Fruit fly (Drosophila melanogaster) whole organism, embryonic: ENCODE data around the gene CRAT.

Experiments
- Adf1 ChIP-seq: fragments of 200-800 bp; sonication (Bioruptor generic); IDR thresholded peaks from 2 replicates; pipeline ENCODE4 v1.3.6; 2022; ENCODE audit warnings: missing biosample characterization, missing genetic modification characterization
- CG10654 ChIP-seq: fragments of 200-800 bp; sonication (Bioruptor generic); optimal IDR thresholded peaks from 2 replicates; lab custom pipeline; 2016; ENCODE audit warnings: missing biosample characterization, missing genetic modification characterization
- CG11723 ChIP-seq: fragments of 200-800 bp; sonication (Bioruptor generic); optimal IDR thresholded peaks from 2 replicates; lab custom pipeline; 2017; ENCODE audit warnings: missing biosample characterization, mild to moderate bottlenecking, missing genetic modification characterization
- CG12769 ChIP-seq: fragments of 200-800 bp; sonication (Bioruptor generic); optimal IDR thresholded peaks from 2 replicates; lab custom pipeline; 2019; ENCODE audit warnings: missing biosample characterization, mild to moderate bottlenecking, missing genetic modification characterization, moderate library complexity
- CG13894 ChIP-seq: fragments of 200-800 bp; sonication (Bioruptor generic); optimal IDR thresholded peaks from 3 replicates; lab custom pipeline; 2018; ENCODE audit warnings: missing biosample characterization, mild to moderate bottlenecking, missing genetic modification characterization, moderate library complexity
- CG14050 ChIP-seq: fragments of 200-800 bp; sonication (Bioruptor generic); IDR thresholded peaks from 3 replicates; pipeline ENCODE4 v1.3.6; 2022; ENCODE audit warnings: missing biosample characterization, missing genetic modification characterization
- CG2120 ChIP-seq: fragments of 200-800 bp; sonication (Bioruptor generic); optimal IDR thresholded peaks from 3 replicates; lab custom pipeline; 2016; ENCODE audit warnings: missing biosample characterization, missing genetic modification characterization
- CG2202 ChIP-seq: fragments of 200-800 bp; sonication (Bioruptor generic); optimal IDR thresholded peaks from 2 replicates; lab custom pipeline; 2018; ENCODE audit warnings: missing biosample characterization, mild to moderate bottlenecking, missing genetic modification characterization
- CG2875 ChIP-seq: fragments of 200-800 bp; sonication (Bioruptor generic); optimal IDR thresholded peaks from 2 replicates; lab custom pipeline; 2017; ENCODE audit warnings: missing biosample characterization, mild to moderate bottlenecking, missing genetic modification characterization, missing genetic modification reagents
- CG30431 ChIP-seq: fragments of 200-800 bp; sonication (Bioruptor generic); optimal IDR thresholded peaks from 2 replicates; lab custom pipeline; 2017; ENCODE audit warnings: missing biosample characterization, missing genetic modification characterization
- CG31365 ChIP-seq: fragments of 200-800 bp; sonication (Bioruptor generic); optimal IDR thresholded peaks from 2 replicates; lab custom pipeline; 2018; ENCODE audit warnings: missing biosample characterization, mild to moderate bottlenecking, missing genetic modification characterization
- CG4820 ChIP-seq: fragments of 200-800 bp; sonication (Bioruptor generic); optimal IDR thresholded peaks from 3 replicates; lab custom pipeline; 2016; ENCODE audit warnings: missing biosample characterization, missing genetic modification characterization
- CG7372 ChIP-seq: fragments of 200-800 bp; sonication (Bioruptor generic); IDR thresholded peaks from 2 replicates; pipeline ENCODE4 v1.3.6; 2022; ENCODE audit warnings: missing biosample characterization, missing genetic modification characterization
- CG7839 ChIP-seq: fragments of 200-800 bp; sonication (Bioruptor generic); optimal IDR thresholded peaks from 3 replicates; lab custom pipeline; 2018; ENCODE audit warnings: missing biosample characterization, mild to moderate bottlenecking, missing genetic modification characterization, moderate library complexity
- CG8290 ChIP-seq, 3 experiments: fragments of 200-800 bp; sonication (Bioruptor generic); optimal IDR thresholded peaks; 2 replicates each; lab custom pipeline; 2016 to 2019; ENCODE audit warnings: missing biosample characterization in 3 of 3, missing genetic modification characterization in 3 of 3, mild to moderate bottlenecking in 2 of 3, moderate library complexity in 1 of 3
- CG9797 ChIP-seq: fragments of 200-800 bp; sonication (Bioruptor generic); optimal IDR thresholded peaks from 3 replicates; lab custom pipeline; 2018; ENCODE audit warnings: missing biosample characterization, mild to moderate bottlenecking, missing genetic modification characterization
- Dbx ChIP-seq: fragments of 200-800 bp; sonication (Bioruptor generic); IDR thresholded peaks from 3 replicates; pipeline ENCODE4 v1.3.6; 2022; ENCODE audit warnings: missing biosample characterization, missing genetic modification characterization
- Deaf1 ChIP-seq: fragments of 200-800 bp; optimal IDR thresholded peaks from 3 replicates; lab custom pipeline; 2019; ENCODE audit warnings: missing biosample characterization, mild to moderate bottlenecking, missing genetic modification characterization, moderate library complexity
- Dll ChIP-seq: fragments of 200-800 bp; sonication (Bioruptor generic); IDR thresholded peaks from 4 replicates; pipeline ENCODE4 v1.3.6; 2022; ENCODE audit warnings: missing biosample characterization, missing genetic modification characterization; ENCODE audit not compliant: partially characterized antibody
- Dp ChIP-seq: fragments of 200-800 bp; sonication (Bioruptor generic); optimal IDR thresholded peaks from 2 replicates; lab custom pipeline; 2018; ENCODE audit warnings: missing biosample characterization, mild to moderate bottlenecking, missing genetic modification characterization, moderate library complexity
- H15 ChIP-seq: fragments of 200-800 bp; sonication (Bioruptor generic); IDR thresholded peaks from 3 replicates; pipeline ENCODE4 v1.3.6; 2022; ENCODE audit warnings: missing biosample characterization, missing genetic modification characterization
- Hey ChIP-seq: fragments of 200-800 bp; sonication (Bioruptor generic); optimal IDR thresholded peaks from 3 replicates; lab custom pipeline; 2018; ENCODE audit warnings: missing biosample characterization, mild to moderate bottlenecking, missing genetic modification characterization
- Hr78 ChIP-seq, 2 experiments: fragments of 200-800 bp in 1 of 2; fragments of >200 bp in 1 of 2; sonication (Bioruptor generic) in 1 of 2; optimal IDR thresholded peaks; 2 replicates each; lab custom pipeline; 2017 to 2019; ENCODE audit warnings: missing biosample characterization in 2 of 2, missing genetic modification characterization in 2 of 2, mild to moderate bottlenecking in 1 of 2, moderate library complexity in 1 of 2
- Ravus ChIP-seq: fragments of 200-800 bp; sonication (Bioruptor generic); IDR thresholded peaks from 2 replicates; pipeline ENCODE4 v1.3.6; 2022; ENCODE audit warnings: missing biosample characterization, missing genetic modification characterization
- Rfx ChIP-seq: fragments of 200-800 bp; sonication (Bioruptor generic); IDR thresholded peaks from 2 replicates; pipeline ENCODE4 v1.3.6; 2022; ENCODE audit warnings: missing biosample characterization, missing genetic modification characterization
- TFAM ChIP-seq: fragments of 200-800 bp; sonication (Bioruptor generic); optimal IDR thresholded peaks from 2 replicates; lab custom pipeline; 2017; ENCODE audit warnings: missing biosample characterization, missing genetic modification characterization, inconsistent platforms
- YL-1 ChIP-seq: fragments of 200-800 bp; sonication (Bioruptor generic); optimal IDR thresholded peaks from 3 replicates; lab custom pipeline; 2017; ENCODE audit warnings: missing biosample characterization, mild to moderate bottlenecking, missing genetic modification characterization
- ab ChIP-seq: fragments of 200-800 bp; sonication (Bioruptor generic); optimal IDR thresholded peaks from 2 replicates; lab custom pipeline; 2016; ENCODE audit warnings: missing biosample characterization, missing genetic modification characterization
- abd-A ChIP-seq: fragments of 200-800 bp; sonication (Bioruptor generic); optimal IDR thresholded peaks from 3 replicates; lab custom pipeline; 2019; ENCODE audit warnings: missing biosample characterization, mild to moderate bottlenecking, missing genetic modification characterization, moderate library complexity
- da ChIP-seq: fragments of 200-800 bp; sonication (Bioruptor generic); optimal IDR thresholded peaks from 2 replicates; lab custom pipeline; 2016; ENCODE audit warnings: missing biosample characterization, missing genetic modification characterization
- danr ChIP-seq: fragments of 200-800 bp; sonication (Bioruptor generic); IDR thresholded peaks from 2 replicates; pipeline ENCODE4 v1.3.6; 2022; ENCODE audit warnings: missing biosample characterization, missing genetic modification characterization
- dm ChIP-seq: fragments of 200-800 bp; sonication (Bioruptor generic); optimal IDR thresholded peaks from 3 replicates; lab custom pipeline; 2016; ENCODE audit warnings: missing biosample characterization, missing genetic modification characterization
- exex ChIP-seq: fragments of 200-800 bp; sonication (Bioruptor generic); optimal IDR thresholded peaks from 4 replicates; lab custom pipeline; 2018; ENCODE audit warnings: missing biosample characterization, mild to moderate bottlenecking, missing genetic modification characterization, moderate library complexity
- fd96Cb ChIP-seq: fragments of 200-800 bp; sonication (Bioruptor generic); optimal IDR thresholded peaks from 2 replicates; lab custom pipeline; 2018; ENCODE audit warnings: missing biosample characterization, mild to moderate bottlenecking, missing genetic modification characterization, moderate library complexity
- gce ChIP-seq: fragments of 200-800 bp; sonication (Bioruptor generic); IDR thresholded peaks from 3 replicates; pipeline ENCODE4 v1.3.6; 2022; ENCODE audit warnings: missing biosample characterization, missing genetic modification characterization
- gem ChIP-seq: fragments of 200-800 bp; sonication (Bioruptor generic); optimal IDR thresholded peaks from 2 replicates; lab custom pipeline; 2019; ENCODE audit warnings: missing biosample characterization, mild to moderate bottlenecking, missing genetic modification characterization, moderate library complexity
- gro ChIP-seq: fragments of 200-800 bp; sonication (Bioruptor generic); optimal IDR thresholded peaks from 2 replicates; lab custom pipeline; 2016; ENCODE audit warnings: missing biosample characterization, missing genetic modification characterization
- ham ChIP-seq: fragments of 200-800 bp; sonication (Bioruptor generic); IDR thresholded peaks from 2 replicates; pipeline ENCODE4 v1.3.6; 2022; ENCODE audit warnings: missing biosample characterization, missing genetic modification characterization
- kay ChIP-seq: fragments of 200-800 bp; sonication (Bioruptor generic); optimal IDR thresholded peaks from 2 replicates; lab custom pipeline; 2016; ENCODE audit warnings: missing biosample characterization, missing genetic modification characterization
- lab ChIP-seq: fragments of 200-800 bp; sonication (Bioruptor generic); optimal IDR thresholded peaks from 3 replicates; lab custom pipeline; 2017; ENCODE audit warnings: missing biosample characterization, missing genetic modification characterization, mild to moderate bottlenecking, moderate library complexity, missing genetic modification reagents
- mirr ChIP-seq: fragments of 200-800 bp; sonication (Bioruptor generic); optimal IDR thresholded peaks from 3 replicates; lab custom pipeline; 2018; ENCODE audit warnings: missing biosample characterization, mild to moderate bottlenecking, missing genetic modification characterization
- org-1 ChIP-seq: fragments of 200-800 bp; sonication (Bioruptor generic); optimal IDR thresholded peaks from 2 replicates; lab custom pipeline; 2017; ENCODE audit warnings: missing biosample characterization, missing genetic modification characterization
- p53 ChIP-seq: fragments of 200-800 bp; sonication (Bioruptor generic); optimal IDR thresholded peaks from 2 replicates; lab custom pipeline; 2016; ENCODE audit warnings: missing biosample characterization, missing genetic modification characterization
- ro ChIP-seq: fragments of 200-800 bp; sonication (Bioruptor generic); IDR thresholded peaks from 2 replicates; pipeline ENCODE4 v1.3.6; 2022; ENCODE audit warnings: missing biosample characterization, missing genetic modification characterization
- sd ChIP-seq: fragments of 200-800 bp; sonication (Bioruptor generic); optimal IDR thresholded peaks from 3 replicates; lab custom pipeline; 2018; ENCODE audit warnings: missing biosample characterization, mild to moderate bottlenecking, missing genetic modification characterization, moderate library complexity
- sisA ChIP-seq: fragments of 200-800 bp; sonication (Bioruptor generic); IDR thresholded peaks from 2 replicates; pipeline ENCODE4 v1.3.6; 2022; ENCODE audit warnings: missing biosample characterization, missing genetic modification characterization
- tna ChIP-seq: fragments of 200-800 bp; sonication (Bioruptor generic); IDR thresholded peaks from 2 replicates; pipeline ENCODE4 v1.3.6; 2022; ENCODE audit warnings: missing biosample characterization, missing genetic modification characterization; ENCODE audit not compliant: partially characterized antibody
- trh ChIP-seq: fragments of 200-800 bp; sonication (Bioruptor generic); optimal IDR thresholded peaks from 2 replicates; lab custom pipeline; 2016; ENCODE audit warnings: missing biosample characterization, missing genetic modification characterization

The CRAT gene

DNA sequence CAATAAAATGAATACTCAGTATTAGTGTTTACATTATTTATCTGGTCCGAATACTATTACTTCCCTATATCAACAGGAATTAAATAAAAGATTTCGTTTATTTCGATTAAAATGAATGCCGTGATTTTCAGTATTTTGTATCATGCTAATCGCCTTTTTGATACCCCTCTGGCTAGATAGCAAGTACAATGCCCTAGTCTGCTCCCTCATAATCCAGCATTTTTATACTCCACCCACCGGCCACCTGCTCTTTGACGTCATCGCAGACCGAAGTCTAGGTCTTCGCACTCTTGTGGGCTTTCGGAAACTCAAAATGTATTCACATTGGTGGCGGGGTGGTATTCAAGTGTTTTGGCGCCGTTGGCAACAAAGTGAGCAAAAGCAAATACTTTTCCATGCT is 27.8 kb upstream of the CRAT start:
- TF ChIP-seq CG8290 (GFP tag; optimal IDR thresholded peaks at IDR 0.05; lab: Kevin White, UChicago): no peak
- peak in 1 of 2 experiments; percentile 8 for TF ChIP-seq CG8290 (tag; optimal IDR thresholded peaks at IDR 0.05; lab: Kevin White, UChicago)
- TF ChIP-seq mirr (GFP tag; lab: Kevin White, UChicago): peak; percentile 30
- TF ChIP-seq CG12769 (tag; lab: Kevin White, UChicago): peak; percentile 83
- TF ChIP-seq kay: no peak
- TF ChIP-seq tna (GFP tag; lab: Robert Waterston, UW): no peak
- peak; percentile 2 for TF ChIP-seq CG13894 (tag; lab: Kevin White, UChicago)
- TF ChIP-seq exex: peak; percentile 74
- peak; percentile 57 for TF ChIP-seq sd (tag; lab: Kevin White, UChicago)
- TF ChIP-seq Deaf1 (tag; lab: Kevin White, UChicago): peak; percentile 24

DNA sequence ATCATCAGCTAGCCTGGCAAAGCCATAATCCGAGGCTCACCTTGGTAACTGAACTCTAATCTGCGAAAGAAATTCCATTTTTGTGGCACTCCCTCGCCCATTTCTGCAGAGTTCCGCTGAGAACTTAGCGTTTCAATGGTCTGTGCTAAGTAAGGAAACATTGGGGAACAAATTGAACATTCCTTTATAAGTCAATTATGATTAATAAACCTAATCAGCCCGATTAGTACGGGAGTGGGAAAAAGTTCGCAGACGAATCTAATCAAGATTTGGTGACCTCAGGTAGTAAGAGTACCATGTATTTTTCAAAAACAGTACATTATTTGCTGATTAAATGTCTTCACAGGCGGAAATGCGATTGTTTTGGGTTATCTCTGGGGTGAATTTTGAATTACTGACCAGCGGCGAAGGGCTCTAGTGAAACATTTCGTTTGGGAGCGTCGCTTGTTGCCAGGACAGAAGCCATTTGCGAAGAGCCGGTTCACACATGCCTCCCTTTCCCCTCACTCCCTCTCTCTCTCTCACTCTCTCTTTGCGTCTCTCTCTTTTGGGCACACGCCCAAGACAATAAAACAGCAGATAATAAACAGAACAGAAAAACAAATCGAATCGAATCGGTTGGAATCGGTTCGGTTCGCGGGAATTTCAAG is 26.8 kb upstream of the CRAT start:
- TF ChIP-seq CG7372 (GFP tag; lab: Robert Waterston, UW) (no peak), mirr (GFP tag; lab: Kevin White, UChicago) (peak; percentile 76), CG11723 (GFP tag; lab: Kevin White, UChicago) (no peak), p53 (no peak), CG9797 (no peak), da (GFP tag; lab: Kevin White, UChicago) (no peak), H15 (GFP tag; lab: Robert Waterston, UW) (no peak), ham (GFP tag; lab: Robert Waterston, UW) (peak; percentile 29; the same call in 1 of the 2 replicates), sisA (GFP tag; lab: Robert Waterston, UW) (no peak), Dp (GFP tag; lab: Kevin White, UChicago) (no peak), CG10654 (GFP tag; lab: Kevin White, UChicago) (no peak), Rfx (GFP tag; lab: Robert Waterston, UW) (no peak), CG14050 (GFP tag; lab: Robert Waterston, UW) (no peak), CG30431 (GFP tag; lab: Kevin White, UChicago) (no peak), CG31365 (no peak), Hey (tag; lab: Kevin White, UChicago) (no peak), Dbx (GFP tag; lab: Robert Waterston, UW) (no peak), danr (no peak), abd-A (tag; lab: Kevin White, UChicago) (peak; percentile 27), CG7839 (no peak), trh (GFP tag; lab: Kevin White, UChicago) (no peak), lab (GFP tag; lab: Kevin White, UChicago) (no peak), dm (no peak), gce (no peak), gem (tag; lab: Kevin White, UChicago) (no peak), Dll (GFP tag; lab: Robert Waterston, UW) (no peak), CG2875 (GFP tag; lab: Kevin White, UChicago) (no peak), Adf1 (no peak), CG12769 (tag; lab: Kevin White, UChicago) (peak; percentile 22), org-1 (GFP tag; lab: Kevin White, UChicago) (no peak), CG2202 (no peak), CG4820 (GFP tag; lab: Kevin White, UChicago) (no peak), YL-1 (GFP tag; lab: Kevin White, UChicago) (no peak), exex (peak; percentile 94), ro (GFP tag; lab: Robert Waterston, UW) (no peak), gro (GFP tag; lab: Kevin White, UChicago) (peak; percentile 28), ab (GFP tag; lab: Kevin White, UChicago) (no peak), CG2120 (GFP tag; lab: Kevin White, UChicago) (no peak), fd96Cb (tag; lab: Kevin White, UChicago) (no peak), Ravus (GFP tag; lab: Robert Waterston, UW) (no peak), Hr78 (GFP tag; optimal IDR thresholded peaks at IDR 0.05; lab: Kevin White, UChicago) (peak in 1 of 2 experiments; percentile 33), TFAM (GFP tag; lab: Kevin White, UChicago) (no peak)
